Fruit fly (Drosophila melanogaster): Measurements from ENCODE around the gene CG14411.

CG14411 gene

dm6 chrX:14825922-14826617, 6.4 kb upstream of the CG14411 start, which contains the start of gene rut (continued):
- TF ChIP-seq CG14014 (GFP tag; IDR thresholded peaks at IDR 0.05) (peak; percentile 56; the same call in 1 of the 2 replicates), eve (GFP tag; optimal IDR thresholded peaks at IDR 0.05) (no peak), Atf6 (GFP tag; IDR thresholded peaks at IDR 0.05) (no peak), CG2712 (tag; optimal IDR thresholded peaks at IDR 0.05) (no peak), HHEX (GFP tag; optimal IDR thresholded peaks at IDR 0.05) (peak; percentile 34), Meics (GFP tag; optimal IDR thresholded peaks at IDR 0.05) (no peak), Ravus (GFP tag; IDR thresholded peaks at IDR 0.05) (no peak), CG33557 (GFP tag; optimal IDR thresholded peaks at IDR 0.05) (no peak), trem (tag; optimal IDR thresholded peaks at IDR 0.05) (no peak), Sox100B (GFP tag; optimal IDR thresholded peaks at IDR 0.05) (no peak), CG4617 (GFP tag; optimal IDR thresholded peaks at IDR 0.05; ENCODE audit: borderline replicate concordance) (no peak), CG17829 (tag; optimal IDR thresholded peaks at IDR 0.05) (peak; percentile 3), CG31365 (tag; optimal IDR thresholded peaks at IDR 0.05) (no peak), CG8359 (GFP tag; optimal IDR thresholded peaks at IDR 0.05; ENCODE audit: borderline replicate concordance) (no peak), CG12769 (tag; optimal IDR thresholded peaks at IDR 0.05) (no peak), bsh (GFP tag; optimal IDR thresholded peaks at IDR 0.05) (peak in 1 of 2 experiments; percentile 27), Med (GFP tag) (peak; percentile 89), sd (tag; optimal IDR thresholded peaks at IDR 0.05) (no peak), CG2199 (GFP tag; IDR thresholded peaks at IDR 0.05) (no peak), stwl (tag; optimal IDR thresholded peaks at IDR 0.05) (peak; percentile 11), CG14710 (tag; optimal IDR thresholded peaks at IDR 0.05) (no peak), CG8924 (tag; optimal IDR thresholded peaks at IDR 0.05) (no peak), Drgx (GFP tag; IDR thresholded peaks at IDR 0.05) (peak; percentile 50), CG16813 (GFP tag; IDR thresholded peaks at IDR 0.05; ENCODE audit: partially characterized antibody) (peak; percentile 87), ftz-f1 (GFP tag; optimal IDR thresholded peaks at IDR 0.05) (peak; percentile 4), CG7963 (GFP tag; IDR thresholded peaks at IDR 0.05; ENCODE audit: partially characterized antibody) (peak; percentile 86), CG5953 (GFP tag; IDR thresholded peaks at IDR 0.05) (no peak), CG10274 (GFP tag; optimal IDR thresholded peaks at IDR 0.05) (peak; percentile 14), CG17385 (GFP tag; optimal IDR thresholded peaks at IDR 0.05) (no peak), en (GFP tag; optimal IDR thresholded peaks at IDR 0.05) (no peak), Chrac-16 (GFP tag; optimal IDR thresholded peaks at IDR 0.05) (no peak), HmgZ (tag; optimal IDR thresholded peaks at IDR 0.05) (peak; percentile 15), Mrtf (GFP tag; IDR thresholded peaks at IDR 0.05) (no peak), Hmx (GFP tag; optimal IDR thresholded peaks at IDR 0.05) (no peak), nau (GFP tag; optimal IDR thresholded peaks at IDR 0.05) (no peak), ATbp (GFP tag; optimal IDR thresholded peaks at IDR 0.05) (no peak), repo (GFP tag; optimal IDR thresholded peaks at IDR 0.05) (no peak), CG14860 (GFP tag; IDR thresholded peaks at IDR 0.05; ENCODE audit: partially characterized antibody) (peak; percentile 94), Camta (GFP tag; optimal IDR thresholded peaks at IDR 0.05) (no peak), CG4360 (GFP tag; IDR thresholded peaks at IDR 0.05) (no peak), D19A (tag; optimal IDR thresholded peaks at IDR 0.05) (no peak), pum (GFP tag; optimal IDR thresholded peaks at IDR 0.05) (no peak), CG17612 (GFP tag; IDR thresholded peaks at IDR 0.05) (no peak), tio (GFP tag; optimal IDR thresholded peaks at IDR 0.05) (no peak), CG34422 (GFP tag; IDR thresholded peaks at IDR 0.05) (peak; percentile 64; the same call in 1 of the 3 replicates), CG18619 (GFP tag; optimal IDR thresholded peaks at IDR 0.05) (no peak), Bteb2 (GFP tag; optimal IDR thresholded peaks at IDR 0.05) (no peak), Bdp1 (GFP tag; optimal IDR thresholded peaks at IDR 0.05) (no peak), CG11695 (GFP tag; IDR thresholded peaks at IDR 0.05) (0 out of 3 replicates have a peak, but pooled peaks have one; percentile 7), wdn (GFP tag; IDR thresholded peaks at IDR 0.05) (no peak)
